Worm (Caenorhabditis elegans) whole organism, late embryonic: ENCODE data around the gene T10B10.9.

Experiments
- T23F11.4 ChIP-seq: fragments of 200-800 bp; sonication (Bioruptor generic); optimal IDR thresholded peaks from 2 replicates; lab custom pipeline; 2018; ENCODE audit warnings: mild to moderate bottlenecking, missing genetic modification characterization, missing compliant biosample characterization
- ama-1 ChIP-seq: fragments of 150-350 bp; optimal IDR thresholded peaks from 2 replicates; lab custom pipeline; 2014
- ceh-31 ChIP-seq: sonication (generic microtip); optimal IDR thresholded peaks from 2 replicates; lab custom pipeline; 2016; ENCODE audit warnings: missing genetic modification characterization, missing compliant biosample characterization
- ceh-6 ChIP-seq: fragments of 200-800 bp; sonication (Bioruptor generic); optimal IDR thresholded peaks from 2 replicates; lab custom pipeline; 2018; ENCODE audit warnings: mild to moderate bottlenecking, missing genetic modification characterization, missing compliant biosample characterization
- lim-6 ChIP-seq: sonication (generic microtip); optimal IDR thresholded peaks from 2 replicates; lab custom pipeline; 2016; ENCODE audit warnings: missing genetic modification characterization, missing compliant biosample characterization
- nfya-1 ChIP-seq: sonication (generic microtip); optimal IDR thresholded peaks from 2 replicates; lab custom pipeline; 2017; ENCODE audit warnings: missing genetic modification characterization, mild to moderate bottlenecking, missing compliant biosample characterization, antibody characterized with exemption, moderate library complexity
- ref-2 ChIP-seq: sonication (generic microtip); optimal IDR thresholded peaks from 2 replicates; lab custom pipeline; 2016; ENCODE audit warnings: missing genetic modification characterization, missing compliant biosample characterization
- sox-4 ChIP-seq: sonication (generic microtip); optimal IDR thresholded peaks from 2 replicates; lab custom pipeline; 2017; ENCODE audit warnings: mild to moderate bottlenecking, missing genetic modification characterization, inconsistent platforms, missing compliant biosample characterization

DNA sequence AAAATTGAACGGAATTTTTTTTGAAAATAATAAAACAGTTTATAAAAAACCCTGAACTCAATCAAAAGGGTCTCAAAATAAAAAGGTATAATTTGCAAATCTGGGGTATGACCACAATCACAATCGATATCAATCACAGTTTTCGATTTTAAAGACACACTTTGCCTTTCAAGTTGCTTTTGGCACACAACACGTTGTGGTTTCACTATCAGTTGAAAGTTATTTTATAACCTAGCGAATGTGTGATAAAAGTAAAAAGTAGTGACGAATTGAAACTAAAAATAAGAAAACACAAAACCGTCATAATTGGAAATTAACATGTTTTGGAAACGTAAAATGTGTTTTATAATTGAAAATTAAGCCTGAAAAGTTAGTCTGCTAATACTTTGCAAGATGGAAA lies 3.5 kb downstream of the T10B10.9 start:
- no peak for TF ChIP-seq ceh-6 (GFP tag; lab: Kevin White, UChicago)
- TF ChIP-seq ref-2 = no peak
- no peak for TF ChIP-seq sox-4 (tag; lab: Kevin White, UChicago)
- TF ChIP-seq lim-6 (tag; lab: Kevin White, UChicago) = no peak
- no peak for TF ChIP-seq ceh-31
- no peak for TF ChIP-seq ama-1 (lab: Kevin White, UChicago)
- TF ChIP-seq T23F11.4 (GFP tag; lab: Kevin White, UChicago) = no peak
- TF ChIP-seq nfya-1 = no peak
